Fruit fly (Drosophila melanogaster): ENCODE measurements around the gene CG3437.

The CG3437 gene

DNA sequence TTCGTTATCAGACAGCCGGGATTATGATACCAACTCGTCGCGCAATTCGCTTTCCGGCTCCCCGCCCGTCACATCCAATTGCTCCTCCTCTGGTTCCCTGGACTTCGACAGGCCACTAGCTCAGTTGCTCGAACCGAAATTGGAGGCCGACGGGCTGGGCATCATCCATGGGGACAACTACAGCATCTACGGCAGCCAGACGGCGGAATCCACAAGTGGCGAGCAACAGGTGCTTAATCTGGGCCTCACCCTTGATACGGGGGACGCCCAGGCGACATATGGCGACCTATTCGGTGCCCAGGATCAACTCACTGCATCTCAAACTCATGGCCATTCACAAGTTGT is 26.9 kb downstream of the CG3437 start:
- TF ChIP-seq kah (GFP tag; optimal IDR thresholded peaks at IDR 0.05), result peak; percentile 70
- TF ChIP-seq GATAe (GFP tag; conservative IDR thresholded peaks at IDR 0.05), result peak; percentile 14; the same call in 1 of the 2 replicates
- TF ChIP-seq ash1 (GFP tag; optimal IDR thresholded peaks at IDR 0.05), result no peak
- TF ChIP-seq nerfin-1 (tag; optimal IDR thresholded peaks at IDR 0.05), result no peak
- TF ChIP-seq seq (GFP tag; IDR thresholded peaks at IDR 0.05), result peak; percentile 2; the same call in 1 of the 2 replicates
- 0 out of 2 replicates have a peak, but pooled peaks have one; percentile 23 for TF ChIP-seq cas (GFP tag; IDR thresholded peaks at IDR 0.05)
- TF ChIP-seq ase (GFP tag; IDR thresholded peaks at IDR 0.05), result no peak
- TF ChIP-seq Rfx (GFP tag; IDR thresholded peaks at IDR 0.05), result no peak
- 0 out of 3 replicates have a peak, but pooled peaks have one; percentile 48 for TF ChIP-seq HLH4C (GFP tag; IDR thresholded peaks at IDR 0.05; ENCODE audit: partially characterized antibody)
- no peak for TF ChIP-seq crc (GFP tag; optimal IDR thresholded peaks at IDR 0.05)
- 0 out of 2 replicates have a peak, but pooled peaks have one; percentile 16 for TF ChIP-seq Atf6 (GFP tag; IDR thresholded peaks at IDR 0.05)
- TF ChIP-seq tna (GFP tag; IDR thresholded peaks at IDR 0.05; ENCODE audit: partially characterized antibody), result 0 out of 2 replicates have a peak, but pooled peaks have one; percentile 5
- TF ChIP-seq Fer2 (tag; optimal IDR thresholded peaks at IDR 0.05), result no peak
- no peak for TF ChIP-seq CG13123 (GFP tag; optimal IDR thresholded peaks at IDR 0.05)

DNA sequence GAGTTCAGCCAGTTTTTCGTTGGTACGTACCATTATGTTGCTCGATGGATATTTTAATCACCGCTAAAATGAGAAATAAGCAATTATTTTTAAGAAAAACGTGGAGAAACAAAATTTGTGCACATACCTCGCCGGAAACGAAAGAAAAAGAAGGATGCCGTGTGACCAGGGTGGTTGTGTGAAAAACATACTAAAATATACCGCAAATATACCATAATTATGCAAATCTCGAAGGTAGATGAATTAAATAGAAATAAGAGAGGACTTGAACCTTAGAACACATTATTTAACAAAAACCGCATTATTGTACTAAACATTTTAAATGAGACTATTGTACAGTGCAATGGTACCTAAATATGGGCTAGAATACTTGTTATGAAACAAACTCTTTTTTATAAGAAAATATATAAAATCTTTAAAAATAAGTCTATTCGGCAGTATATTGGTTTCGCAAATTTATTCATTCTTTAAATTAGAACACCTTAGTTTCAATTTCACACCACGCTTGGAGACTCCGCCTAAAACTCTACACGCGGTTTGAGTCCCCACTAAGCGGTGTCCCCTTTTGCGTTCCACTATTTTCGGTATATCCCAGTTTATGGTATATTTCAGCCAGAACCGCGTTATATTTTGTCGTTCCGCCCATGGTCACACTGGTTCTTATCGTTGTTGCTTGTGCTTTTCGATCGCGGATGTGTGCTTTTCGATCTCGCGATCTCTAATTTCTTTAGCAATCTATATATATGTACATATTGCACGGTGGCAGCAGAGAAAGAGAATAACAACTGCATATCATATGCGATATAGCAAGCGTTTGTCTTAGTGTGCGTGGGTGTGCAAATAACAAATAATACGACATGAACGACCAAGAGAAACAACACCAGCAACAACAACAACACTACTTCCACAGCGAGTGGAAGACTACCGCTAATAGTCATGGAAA is 27.5 kb downstream of the CG3437 start, which contains the start of the genes RpS17 and MTF-1:
TSS of gene RpS17 (minus strand) at position 157 of the 943 bp plus-strand sequence.
TSS of gene MTF-1 (plus strand) at position 648 of the 943 bp plus-strand sequence.
- no peak for TF ChIP-seq Drgx (GFP tag; IDR thresholded peaks at IDR 0.05)
- TF ChIP-seq Nf-YC (tag; optimal IDR thresholded peaks at IDR 0.05), result peak; percentile 27
- no peak for TF ChIP-seq hkb (optimal IDR thresholded peaks at IDR 0.05)
- peak; percentile 50 for TF ChIP-seq hkb (GFP tag; IDR thresholded peaks at IDR 0.05)
- no peak for TF ChIP-seq unc-4 (GFP tag; IDR thresholded peaks at IDR 0.05; ENCODE audit: partially characterized antibody)
- no peak for TF ChIP-seq CG18476 (GFP tag; optimal IDR thresholded peaks at IDR 0.05)
- TF ChIP-seq h (optimal IDR thresholded peaks at IDR 0.05), result no peak
- peak; percentile 40 for TF ChIP-seq ac (GFP tag; optimal IDR thresholded peaks at IDR 0.05)
- peak; percentile 23 for TF ChIP-seq Bdp1 (GFP tag; optimal IDR thresholded peaks at IDR 0.05)
- TF ChIP-seq wek (GFP tag; optimal IDR thresholded peaks at IDR 0.05), result peak; percentile 98
- TF ChIP-seq CG8765 (GFP tag; IDR thresholded peaks at IDR 0.05), result no peak
- no peak for TF ChIP-seq sna (GFP tag; IDR thresholded peaks at IDR 0.05; ENCODE audit: partially characterized antibody)
- peak; percentile 60 for TF ChIP-seq CG7271 (tag; optimal IDR thresholded peaks at IDR 0.05)
- TF ChIP-seq CG1647 (GFP tag; optimal IDR thresholded peaks at IDR 0.05), result no peak
- TF ChIP-seq Doc3 (GFP tag; IDR thresholded peaks at IDR 0.05; ENCODE audit: partially characterized antibody), result no peak
- TF ChIP-seq tup (GFP tag; optimal IDR thresholded peaks at IDR 0.05), result no peak
- no peak for TF ChIP-seq Six4 (GFP tag; optimal IDR thresholded peaks at IDR 0.05)
- TF ChIP-seq cato (GFP tag; optimal IDR thresholded peaks at IDR 0.05; ENCODE audit: borderline replicate concordance), result no peak
- peak; percentile 7 for TF ChIP-seq run (tag; optimal IDR thresholded peaks at IDR 0.05)
- no peak for TF ChIP-seq CG15073 (GFP tag; optimal IDR thresholded peaks at IDR 0.05)
- TF ChIP-seq twi (tag; optimal IDR thresholded peaks at IDR 0.05), result no peak
- peak; percentile 98 for TF ChIP-seq Ets97D (GFP tag; optimal IDR thresholded peaks at IDR 0.05)
- peak; percentile 60 for TF ChIP-seq CG4617 (GFP tag; optimal IDR thresholded peaks at IDR 0.05; ENCODE audit: borderline replicate concordance)
- TF ChIP-seq CG32767 (GFP tag; IDR thresholded peaks at IDR 0.05), result no peak
- TF ChIP-seq pan (optimal IDR thresholded peaks at IDR 0.05), result no peak
- TF ChIP-seq pan (GFP tag; optimal IDR thresholded peaks at IDR 0.05 in 1 of 2, IDR thresholded peaks at IDR 0.05 in 1 of 2), result peak in 1 of 2 experiments; percentile 69
- peak; percentile 60 for TF ChIP-seq CG12071 (GFP tag; optimal IDR thresholded peaks at IDR 0.05)
- TF ChIP-seq Awh (GFP tag; IDR thresholded peaks at IDR 0.05), result peak; percentile 38; the same call in 1 of the 2 replicates
- peak; percentile 27 for TF ChIP-seq HLHmδ (GFP tag; optimal IDR thresholded peaks at IDR 0.05)
- no peak for TF ChIP-seq z (GFP tag; IDR thresholded peaks at IDR 0.05)
- TF ChIP-seq Tbp (GFP tag; optimal IDR thresholded peaks at IDR 0.05), result peak; percentile 50
- no peak for TF ChIP-seq eyg (GFP tag; optimal IDR thresholded peaks at IDR 0.05)
- peak; percentile 1 for TF ChIP-seq Usf (GFP tag; optimal IDR thresholded peaks at IDR 0.05)
- TF ChIP-seq slou (GFP tag; optimal IDR thresholded peaks at IDR 0.05), result peak; percentile 53
- TF ChIP-seq vvl (GFP tag; IDR thresholded peaks at IDR 0.05), result peak; percentile 93
- TF ChIP-seq seq (GFP tag; IDR thresholded peaks at IDR 0.05), result peak; percentile 27; the same call in 1 of the 2 replicates
